Fruit fly (Drosophila melanogaster) whole organism, embryonic: ENCODE data around the gene tho2.

Experiments
- Awh ChIP-seq: fragments of 200-800 bp; sonication (Bioruptor generic); IDR thresholded peaks from 2 replicates; pipeline ENCODE4, ENCODE4 v1.3.6; 2022; ENCODE audit warnings: missing biosample characterization, missing genetic modification characterization
- CG10321 ChIP-seq: fragments of 200-800 bp; sonication (Bioruptor generic); IDR thresholded peaks from 2 replicates; pipeline ENCODE4 v1.3.6; 2022; ENCODE audit warnings: missing biosample characterization, missing genetic modification characterization
- CG12236 ChIP-seq: fragments of 200-800 bp; sonication (Bioruptor generic); optimal IDR thresholded peaks from 2 replicates; lab custom pipeline; 2016; ENCODE audit warnings: missing biosample characterization, missing genetic modification characterization
- CG1233 ChIP-seq: fragments of 200-800 bp; sonication (Bioruptor generic); optimal IDR thresholded peaks from 4 replicates; lab custom pipeline; 2018; ENCODE audit warnings: missing biosample characterization, mild to moderate bottlenecking, missing genetic modification characterization
- CG12744 ChIP-seq: fragments of 200-800 bp; sonication (Bioruptor generic); optimal IDR thresholded peaks from 2 replicates; lab custom pipeline; 2016; ENCODE audit warnings: missing biosample characterization, missing genetic modification characterization
- CG13424 ChIP-seq: fragments of 200-800 bp; sonication (Bioruptor generic); optimal IDR thresholded peaks from 2 replicates; lab custom pipeline; 2019; ENCODE audit warnings: missing biosample characterization, mild to moderate bottlenecking, missing genetic modification characterization, moderate library complexity
- CG15011 ChIP-seq: fragments of 200-800 bp; sonication (Bioruptor generic); optimal IDR thresholded peaks from 3 replicates; lab custom pipeline; 2018; ENCODE audit warnings: missing biosample characterization, mild to moderate bottlenecking, missing genetic modification characterization
- CG6689 ChIP-seq: fragments of 200-800 bp; sonication (Bioruptor generic); IDR thresholded peaks from 2 replicates; pipeline ENCODE4 v1.3.6; 2022; ENCODE audit warnings: missing biosample characterization, missing genetic modification characterization
- CG7556 ChIP-seq: fragments of 200-800 bp; sonication (Bioruptor generic); optimal IDR thresholded peaks from 2 replicates; lab custom pipeline; 2017; ENCODE audit warnings: missing biosample characterization, mild to moderate bottlenecking, missing genetic modification characterization
- CG7839 ChIP-seq: fragments of 200-800 bp; sonication (Bioruptor generic); optimal IDR thresholded peaks from 3 replicates; lab custom pipeline; 2018; ENCODE audit warnings: missing biosample characterization, mild to moderate bottlenecking, missing genetic modification characterization, moderate library complexity
- CG7987 ChIP-seq: fragments of 200-800 bp; sonication (Bioruptor generic); optimal IDR thresholded peaks from 2 replicates; lab custom pipeline; 2018; ENCODE audit warnings: missing biosample characterization, mild to moderate bottlenecking, missing genetic modification characterization, moderate library complexity
- CG8281 ChIP-seq: fragments of 200-800 bp; sonication (Bioruptor generic); optimal IDR thresholded peaks from 2 replicates; lab custom pipeline; 2018; ENCODE audit warnings: missing biosample characterization, mild to moderate bottlenecking, missing genetic modification characterization, moderate library complexity
- CG8290 ChIP-seq, 3 experiments: fragments of 200-800 bp; sonication (Bioruptor generic); optimal IDR thresholded peaks; 2 replicates each; lab custom pipeline; 2016 to 2019; ENCODE audit warnings: missing biosample characterization in 3 of 3, missing genetic modification characterization in 3 of 3, mild to moderate bottlenecking in 2 of 3, moderate library complexity in 1 of 3
- CG8944 ChIP-seq: fragments of 200-800 bp; sonication (Bioruptor generic); optimal IDR thresholded peaks from 3 replicates; lab custom pipeline; 2016; ENCODE audit warnings: missing biosample characterization, missing genetic modification characterization
- CTCF ChIP-seq: fragments of 200-800 bp; sonication (Bioruptor generic); optimal IDR thresholded peaks from 2 replicates; lab custom pipeline; 2017; ENCODE audit warnings: missing biosample characterization, mild to moderate bottlenecking, missing genetic modification characterization, moderate library complexity
- D ChIP-seq, 2 experiments: fragments of 200-800 bp in 1 of 2; fragments of >200 bp in 1 of 2; sonication (Bioruptor generic) in 1 of 2; optimal IDR thresholded peaks; 2 replicates in 1 of 2; 3 replicates in 1 of 2; lab custom pipeline; 2017; ENCODE audit warnings: mild to moderate bottlenecking in 1 of 2, missing biosample characterization in 1 of 2, missing genetic modification characterization in 1 of 2, missing genetic modification reagents in 1 of 2
- ERR ChIP-seq: fragments of 200-800 bp; sonication (Bioruptor generic); optimal IDR thresholded peaks from 2 replicates; lab custom pipeline; 2016; ENCODE audit warnings: missing biosample characterization, missing genetic modification characterization
- Hey ChIP-seq: fragments of 200-800 bp; sonication (Bioruptor generic); optimal IDR thresholded peaks from 3 replicates; lab custom pipeline; 2018; ENCODE audit warnings: missing biosample characterization, mild to moderate bottlenecking, missing genetic modification characterization
- Kr ChIP-seq: fragments of 200-800 bp; sonication (Bioruptor generic); optimal IDR thresholded peaks from 2 replicates; lab custom pipeline; 2017; ENCODE audit warnings: missing biosample characterization, mild to moderate bottlenecking, missing genetic modification characterization
- Lhr ChIP-seq: fragments of 200-800 bp; sonication (Bioruptor generic); optimal IDR thresholded peaks from 3 replicates; lab custom pipeline; 2017; ENCODE audit warnings: mild to moderate bottlenecking, missing biosample characterization, missing genetic modification reagents, missing genetic modification characterization
- MESR4 ChIP-seq: fragments of 200-800 bp; sonication (Bioruptor generic); optimal IDR thresholded peaks from 2 replicates; lab custom pipeline; 2018; ENCODE audit warnings: missing biosample characterization, mild to moderate bottlenecking, missing genetic modification characterization, moderate library complexity
- MTF-1 ChIP-seq: fragments of 200-800 bp; sonication (Bioruptor generic); optimal IDR thresholded peaks from 2 replicates; lab custom pipeline; 2018; ENCODE audit warnings: missing biosample characterization, mild to moderate bottlenecking, missing genetic modification characterization, borderline replicate concordance
- Max ChIP-seq: fragments of 200-800 bp; sonication (Bioruptor generic); optimal IDR thresholded peaks from 2 replicates; lab custom pipeline; 2016; ENCODE audit warnings: missing biosample characterization, mild to moderate bottlenecking, missing genetic modification characterization
- Ptx1 ChIP-seq: fragments of 200-800 bp; sonication (Bioruptor generic); IDR thresholded peaks from 2 replicates; pipeline ENCODE4 v1.3.6; 2022; ENCODE audit warnings: missing biosample characterization, missing genetic modification characterization
- Side ChIP-seq: fragments of 200-800 bp; sonication (Bioruptor generic); optimal IDR thresholded peaks from 2 replicates; lab custom pipeline; 2016; ENCODE audit warnings: missing biosample characterization, missing genetic modification characterization
- Sox102F ChIP-seq: fragments of 200-800 bp; sonication (Bioruptor generic); optimal IDR thresholded peaks from 2 replicates; lab custom pipeline; 2018; ENCODE audit warnings: missing biosample characterization, mild to moderate bottlenecking, missing genetic modification characterization, moderate library complexity
- Spps ChIP-seq: fragments of 200-800 bp; sonication (Bioruptor generic); optimal IDR thresholded peaks from 2 replicates; lab custom pipeline; 2018; ENCODE audit warnings: missing biosample characterization, mild to moderate bottlenecking, missing genetic modification characterization
- Vsx1 ChIP-seq: fragments of 200-800 bp; sonication (Bioruptor generic); optimal IDR thresholded peaks from 2 replicates; lab custom pipeline; 2017; ENCODE audit warnings: missing biosample characterization, mild to moderate bottlenecking, missing genetic modification characterization, missing genetic modification reagents
- abd-A ChIP-seq: fragments of 200-800 bp; sonication (Bioruptor generic); optimal IDR thresholded peaks from 3 replicates; lab custom pipeline; 2019; ENCODE audit warnings: missing biosample characterization, mild to moderate bottlenecking, missing genetic modification characterization, moderate library complexity
- aop ChIP-seq: fragments of 200-800 bp; sonication (Bioruptor generic); IDR thresholded peaks from 2 replicates; pipeline ENCODE4 v1.3.6; 2022; ENCODE audit warnings: missing biosample characterization, missing genetic modification characterization
- bsh ChIP-seq, 2 experiments: fragments of 200-800 bp; sonication (Bioruptor generic); optimal IDR thresholded peaks; 2 replicates each; lab custom pipeline; 2017 to 2018; ENCODE audit warnings: mild to moderate bottlenecking in 2 of 2, missing biosample characterization in 2 of 2, missing genetic modification characterization in 2 of 2, moderate library complexity in 1 of 2
- cas ChIP-seq: fragments of 200-800 bp; sonication (Bioruptor generic); IDR thresholded peaks from 2 replicates; pipeline ENCODE4 v1.3.6; 2022; ENCODE audit warnings: missing biosample characterization, missing genetic modification characterization
- cato ChIP-seq: fragments of 200-800 bp; sonication (Bioruptor generic); optimal IDR thresholded peaks from 2 replicates; lab custom pipeline; 2016; ENCODE audit warnings: missing biosample characterization, missing genetic modification characterization, borderline replicate concordance
- chn ChIP-seq: fragments of 200-800 bp; sonication (Bioruptor generic); optimal IDR thresholded peaks from 2 replicates; lab custom pipeline; 2016; ENCODE audit warnings: missing biosample characterization, missing genetic modification characterization
- ci ChIP-seq: fragments of 200-800 bp; sonication (Bioruptor generic); IDR thresholded peaks from 3 replicates; pipeline ENCODE4 v1.3.6; 2022; ENCODE audit warnings: missing biosample characterization, missing genetic modification characterization
- crp ChIP-seq, 2 experiments: fragments of 200-800 bp; sonication (Bioruptor generic); optimal IDR thresholded peaks; 2 replicates in 1 of 2; 3 replicates in 1 of 2; lab custom pipeline; 2017; ENCODE audit warnings: missing biosample characterization in 2 of 2, missing genetic modification characterization in 2 of 2, mild to moderate bottlenecking in 1 of 2, moderate library complexity in 1 of 2
- hkb ChIP-seq, 2 experiments: fragments of 200-800 bp in 1 of 2; fragments of >200 bp in 1 of 2; sonication (Bioruptor generic) in 1 of 2; IDR thresholded peaks in 1 of 2; optimal IDR thresholded peaks in 1 of 2; 2 replicates each; pipeline versions ENCODE4 v1.3.6 to Lab custom; 2017 to 2022; ENCODE audit warnings: missing biosample characterization in 1 of 2, missing genetic modification characterization in 1 of 2
- jumu ChIP-seq: fragments of 200-800 bp; sonication (Bioruptor generic); optimal IDR thresholded peaks from 3 replicates; lab custom pipeline; 2016; ENCODE audit warnings: missing biosample characterization, missing genetic modification characterization
- maf-S ChIP-seq: fragments of 200-800 bp; sonication (Bioruptor generic); optimal IDR thresholded peaks from 2 replicates; lab custom pipeline; 2016; ENCODE audit warnings: missing biosample characterization, missing genetic modification characterization
- mam ChIP-seq: fragments of 200-800 bp; sonication (Bioruptor generic); optimal IDR thresholded peaks from 3 replicates; lab custom pipeline; 2016; ENCODE audit warnings: missing biosample characterization, missing genetic modification characterization
- onecut ChIP-seq: fragments of 200-800 bp; sonication (Bioruptor generic); IDR thresholded peaks from 2 replicates; pipeline ENCODE4 v1.3.6; 2022; ENCODE audit warnings: missing biosample characterization, missing genetic modification characterization
- otp ChIP-seq: fragments of 200-800 bp; sonication (Bioruptor generic); IDR thresholded peaks from 3 replicates; pipeline ENCODE4, ENCODE4 v1.3.6; 2022; ENCODE audit warnings: missing biosample characterization, missing genetic modification characterization
- p53 ChIP-seq: fragments of 200-800 bp; sonication (Bioruptor generic); optimal IDR thresholded peaks from 2 replicates; lab custom pipeline; 2016; ENCODE audit warnings: missing biosample characterization, missing genetic modification characterization
- prd ChIP-seq, 3 experiments: fragments of >200 bp in 2 of 3; fragments of 200-800 bp in 1 of 3; sonication (Bioruptor generic) in 1 of 3; optimal IDR thresholded peaks in 2 of 3; IDR thresholded peaks in 1 of 3; 2 replicates in 2 of 3; 3 replicates in 1 of 3; pipeline versions ENCODE4 v1.3.6 to Lab custom; 2017 to 2022; ENCODE audit warnings: missing biosample characterization in 1 of 3, missing genetic modification characterization in 1 of 3
- sna ChIP-seq: fragments of 200-800 bp; sonication (Bioruptor generic); IDR thresholded peaks from 2 replicates; pipeline ENCODE4 v1.3.6; 2022; ENCODE audit warnings: missing biosample characterization, missing genetic modification characterization; ENCODE audit not compliant: partially characterized antibody
- sr ChIP-seq: fragments of 200-800 bp; sonication (Bioruptor generic); IDR thresholded peaks from 3 replicates; pipeline ENCODE4 v1.3.6; 2022; ENCODE audit warnings: missing biosample characterization, missing genetic modification characterization
- ssp ChIP-seq: fragments of 200-800 bp; sonication (Bioruptor generic); IDR thresholded peaks from 2 replicates; pipeline ENCODE4 v1.3.6; 2022; ENCODE audit warnings: missing biosample characterization, missing genetic modification characterization
- trem ChIP-seq: fragments of 200-800 bp; optimal IDR thresholded peaks from 3 replicates; lab custom pipeline; 2019; ENCODE audit warnings: missing biosample characterization, mild to moderate bottlenecking, missing genetic modification characterization, moderate library complexity
- vvl ChIP-seq: fragments of 200-800 bp; sonication (Bioruptor generic); IDR thresholded peaks from 2 replicates; pipeline ENCODE4 v1.3.6; 2022; ENCODE audit warnings: missing biosample characterization, missing genetic modification characterization

The tho2 gene

DNA sequence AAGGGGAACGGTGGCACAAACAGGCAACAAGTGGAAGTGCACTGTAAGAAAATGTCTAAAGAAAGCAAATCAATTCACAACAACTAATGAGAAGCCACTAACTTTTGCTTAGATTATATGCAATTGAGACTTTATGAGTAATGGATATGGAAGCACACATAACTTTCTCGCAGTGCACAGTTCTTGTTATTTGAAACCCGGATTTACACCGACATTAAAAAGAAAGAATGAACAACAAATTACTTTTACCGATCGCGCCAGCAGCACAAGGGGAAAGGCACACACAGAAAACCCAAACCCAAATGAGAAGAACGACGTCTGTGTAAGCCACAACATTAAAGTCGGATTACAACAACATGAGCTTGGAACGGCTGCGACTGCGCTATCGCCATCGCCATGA lies 44.1 kb upstream of the tho2 start (continued):
- no peak for TF ChIP-seq D (optimal IDR thresholded peaks at IDR 0.05; lab: Kevin White, UChicago)
- TF ChIP-seq D (GFP tag; optimal IDR thresholded peaks at IDR 0.05; lab: Kevin White, UChicago), result peak; percentile 87
- TF ChIP-seq sr (GFP tag; lab: Robert Waterston, UW), result no peak
- peak in 1 of 2 experiments; percentile 94 for TF ChIP-seq bsh (GFP tag; optimal IDR thresholded peaks at IDR 0.05; lab: Kevin White, UChicago)
- peak; percentile 66 for TF ChIP-seq Ptx1
- TF ChIP-seq CG12236 (GFP tag; lab: Kevin White, UChicago), result peak; percentile 45
- TF ChIP-seq maf-S (GFP tag; lab: Kevin White, UChicago), result no peak
- peak; percentile 53; the same call in 1 of the 2 replicates for TF ChIP-seq aop (GFP tag; lab: Robert Waterston, UW)
- TF ChIP-seq cas (GFP tag; lab: Robert Waterston, UW), result no peak
- no peak for TF ChIP-seq crp (GFP tag; optimal IDR thresholded peaks at IDR 0.05; lab: Kevin White, UChicago)
- TF ChIP-seq otp, result peak; percentile 70; the same call in 2 of the 3 replicates
- TF ChIP-seq onecut (GFP tag; lab: Robert Waterston, UW), result peak; percentile 43; the same call in 1 of the 2 replicates
- TF ChIP-seq CTCF, result no peak
- TF ChIP-seq prd (optimal IDR thresholded peaks at IDR 0.05; lab: Kevin White, UChicago), result no peak
- TF ChIP-seq prd (GFP tag; IDR thresholded peaks at IDR 0.05; lab: Robert Waterston, UW), result peak; percentile 82
- peak; percentile 64 for TF ChIP-seq MTF-1 (GFP tag; lab: Kevin White, UChicago)
- no peak for TF ChIP-seq sna (GFP tag; lab: Robert Waterston, UW)
- peak; percentile 61 for TF ChIP-seq CG7556 (GFP tag; lab: Kevin White, UChicago)
- no peak for TF ChIP-seq MESR4 (GFP tag; lab: Kevin White, UChicago)
- peak; percentile 13 for TF ChIP-seq CG8281 (tag; lab: Kevin White, UChicago)
- peak; percentile 77 for TF ChIP-seq CG8944
- peak; percentile 60 for TF ChIP-seq Lhr (GFP tag; lab: Kevin White, UChicago)
- peak; percentile 59 for TF ChIP-seq jumu (GFP tag; lab: Kevin White, UChicago)
- no peak for TF ChIP-seq mam
- TF ChIP-seq CG1233 (GFP tag; lab: Kevin White, UChicago), result peak; percentile 50
- TF ChIP-seq cato (GFP tag; lab: Kevin White, UChicago), result peak; percentile 24
- TF ChIP-seq Hey, result no peak
- peak; percentile 61 for TF ChIP-seq ssp (GFP tag; lab: Robert Waterston, UW)
- TF ChIP-seq CG6689 (GFP tag; lab: Robert Waterston, UW), result peak; percentile 78
- peak; percentile 89 for TF ChIP-seq Spps (tag; lab: Kevin White, UChicago)
- TF ChIP-seq Kr (GFP tag; lab: Kevin White, UChicago), result no peak
- TF ChIP-seq CG8290 (GFP tag; optimal IDR thresholded peaks at IDR 0.05; lab: Kevin White, UChicago), result peak; percentile 67
- TF ChIP-seq CG8290 (tag; optimal IDR thresholded peaks at IDR 0.05; lab: Kevin White, UChicago), result no peak
- peak; percentile 71; the same call in 1 of the 2 replicates for TF ChIP-seq Awh (GFP tag; lab: Robert Waterston, UW)
- TF ChIP-seq CG13424 (tag; lab: Kevin White, UChicago), result peak; percentile 62
- no peak for TF ChIP-seq Vsx1 (GFP tag; lab: Kevin White, UChicago)
- TF ChIP-seq ci (GFP tag; lab: Robert Waterston, UW), result peak; percentile 77
- peak; percentile 66 for TF ChIP-seq vvl (GFP tag; lab: Robert Waterston, UW)
- no peak for TF ChIP-seq CG12744 (GFP tag; lab: Kevin White, UChicago)
- no peak for TF ChIP-seq p53 (GFP tag; lab: Kevin White, UChicago)
- TF ChIP-seq Max (GFP tag; lab: Kevin White, UChicago), result peak; percentile 35
- TF ChIP-seq chn (GFP tag; lab: Kevin White, UChicago), result peak; percentile 79
- TF ChIP-seq trem, result peak; percentile 75
- TF ChIP-seq Side, result peak; percentile 67
- TF ChIP-seq CG7987 (GFP tag; lab: Kevin White, UChicago), result no peak
- TF ChIP-seq ERR (GFP tag; lab: Kevin White, UChicago), result no peak
- no peak for TF ChIP-seq abd-A (tag; lab: Kevin White, UChicago)
- no peak for TF ChIP-seq hkb (optimal IDR thresholded peaks at IDR 0.05; lab: Kevin White, UChicago)
- peak; percentile 60 for TF ChIP-seq hkb (GFP tag; IDR thresholded peaks at IDR 0.05; lab: Robert Waterston, UW)
- TF ChIP-seq Sox102F (GFP tag; lab: Kevin White, UChicago), result peak; percentile 52
- TF ChIP-seq CG7839 (tag; lab: Kevin White, UChicago), result peak; percentile 71
- TF ChIP-seq CG15011, result peak; percentile 25
- TF ChIP-seq CG10321 (GFP tag; lab: Robert Waterston, UW), result no peak
